Fruit fly (Drosophila melanogaster) Kc167 (cell line): Measurements from ENCODE around the gene CG8562.

ENCODE experiments used
- Myc ChIP-seq: fragments of >200 bp; optimal IDR thresholded peaks from 2 replicates; lab custom pipeline; 2017; ENCODE audit warnings: missing external identifiers
- Sin3A ChIP-seq: fragments of >200 bp; optimal IDR thresholded peaks from 2 replicates; lab custom pipeline; 2018; ENCODE audit warnings: missing external identifiers
- h ChIP-seq: fragments of >200 bp; optimal IDR thresholded peaks from 3 replicates; lab custom pipeline; 2018; ENCODE audit warnings: missing external identifiers
- insv ChIP-seq: fragments of >200 bp; optimal IDR thresholded peaks from 3 replicates; lab custom pipeline; 2018; ENCODE audit warnings: missing external identifiers
- psq ChIP-seq: fragments of >200 bp; optimal IDR thresholded peaks from 2 replicates; lab custom pipeline; 2017; ENCODE audit warnings: missing external identifiers
- ttk ChIP-seq: sonication (Bioruptor generic); optimal IDR thresholded peaks from 2 replicates; lab custom pipeline; 2017; ENCODE audit warnings: missing external identifiers

DNA sequence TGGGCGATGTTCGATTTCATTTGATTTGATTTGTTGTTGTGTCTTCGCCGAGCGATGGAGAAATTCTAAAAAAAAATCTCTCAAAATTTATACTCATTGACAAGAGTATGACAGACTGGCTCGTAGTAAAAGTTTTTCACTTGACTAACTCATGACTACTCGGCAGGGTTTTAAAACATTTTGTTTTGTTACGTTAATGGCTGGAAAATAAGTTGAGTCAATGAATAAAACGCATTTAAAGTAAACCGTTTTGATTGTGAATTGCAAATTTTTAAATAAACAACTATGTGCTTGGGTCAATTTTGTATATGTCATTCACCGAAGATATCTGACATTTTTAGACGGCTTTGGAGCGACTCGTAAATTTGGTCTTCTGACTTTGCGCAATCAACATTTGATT lies 6.0 kb downstream of the CG8562 start, which contains the start of gene CG8560:
- TF ChIP-seq ttk (lab: Kevin White, UChicago) (no peak), h (no peak), Myc (lab: Kevin White, UChicago) (no peak), psq (lab: Kevin White, UChicago) (no peak), Sin3A (no peak), insv (no peak)
